Fruit fly (Drosophila melanogaster): ENCODE data around the gene CG11327.

DNA sequence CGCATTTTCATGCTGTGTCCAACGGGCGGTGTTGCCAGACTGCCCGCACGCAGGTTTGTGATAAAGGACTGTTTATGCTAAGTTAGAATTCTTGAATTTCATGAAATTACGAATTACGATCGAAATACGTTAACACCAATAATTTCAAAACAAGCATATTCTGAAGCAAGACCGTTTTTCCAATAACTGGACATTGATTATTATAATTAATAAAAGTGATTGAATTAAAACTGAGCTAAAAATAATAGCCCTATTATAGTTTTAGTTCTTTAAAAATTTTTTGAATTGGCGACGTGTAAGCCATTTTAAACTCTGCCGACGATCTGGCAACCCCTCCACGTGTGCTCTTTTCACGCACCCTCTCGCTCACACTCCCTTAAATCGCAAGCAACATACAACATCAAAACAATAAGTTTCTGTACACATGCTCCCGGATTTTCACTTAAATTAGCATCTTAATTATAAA lies 38.3 kb downstream of the CG11327 start:
- no peak for TF ChIP-seq Myc (optimal IDR thresholded peaks at IDR 0.05)
- no peak for TF ChIP-seq insv (optimal IDR thresholded peaks at IDR 0.05)
- TF ChIP-seq ttk (optimal IDR thresholded peaks at IDR 0.05) = no peak
- TF ChIP-seq psq (optimal IDR thresholded peaks at IDR 0.05) = no peak
